Fruit fly (Drosophila melanogaster) S2 (cell line): ENCODE data around the gene CG7382.

Source experiments
- CG8478 ChIP-seq: fragments of >200 bp; optimal IDR thresholded peaks from 2 replicates; lab custom pipeline; 2018
- CTCF ChIP-seq, 2 experiments: fragments of >200 bp; optimal IDR thresholded peaks; 2 replicates each; lab custom pipeline; 2018

DNA sequence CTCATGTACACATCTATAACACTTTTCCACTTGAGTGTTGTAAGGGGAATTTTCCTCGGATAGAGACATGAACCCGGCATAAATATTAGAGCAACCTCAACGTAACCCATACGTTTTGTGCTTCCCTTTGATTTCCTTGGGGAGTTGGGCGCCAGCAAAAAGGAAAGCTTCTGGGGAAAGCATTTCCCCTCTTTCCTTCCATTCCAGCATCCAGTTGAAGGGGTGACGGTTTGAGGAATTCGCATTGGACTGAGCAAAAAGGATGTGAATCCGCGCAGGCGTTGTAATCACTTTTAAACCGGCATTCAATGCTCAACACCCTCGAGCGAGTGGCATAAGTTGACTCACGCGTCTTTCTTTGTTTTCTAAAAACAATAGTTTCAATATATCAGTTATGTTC lies 4.8 kb downstream of the CG7382 start:
- TF ChIP-seq CTCF (optimal IDR thresholded peaks at IDR 0.05; lab: Kevin White, UChicago) (no peak), CG8478 (lab: Kevin White, UChicago) (no peak)
